Worm (Caenorhabditis elegans) whole organism, L2 larva: ENCODE measurements around the gene T10G3.8.

Experiments used
- C34F6.9 ChIP-seq: fragments of 150-350 bp; optimal IDR thresholded peaks from 2 replicates; lab custom pipeline; 2014; ENCODE audit warnings: missing biosample characterization, missing genetic modification characterization
- F13H6.1 ChIP-seq: sonication (generic microtip); optimal IDR thresholded peaks from 2 replicates; lab custom pipeline; 2016; ENCODE audit warnings: missing genetic modification characterization, missing compliant biosample characterization
- R02D3.7 ChIP-seq: fragments of 150-350 bp; optimal IDR thresholded peaks from 2 replicates; lab custom pipeline; 2014; ENCODE audit warnings: missing biosample characterization, missing genetic modification characterization
- Y55F3AM.14 ChIP-seq: fragments of 200-800 bp; sonication (Bioruptor generic); optimal IDR thresholded peaks from 2 replicates; lab custom pipeline; 2018; ENCODE audit warnings: mild to moderate bottlenecking, missing genetic modification characterization, missing compliant biosample characterization
- ZK546.5 ChIP-seq: sonication (generic microtip); optimal IDR thresholded peaks from 2 replicates; lab custom pipeline; 2017; ENCODE audit warnings: missing biosample characterization, missing genetic modification characterization
- alr-1 ChIP-seq: fragments of 150-350 bp; optimal IDR thresholded peaks from 2 replicates; lab custom pipeline; 2014; ENCODE audit warnings: missing biosample characterization, missing genetic modification characterization
- aly-2 ChIP-seq: fragments of 150-350 bp; optimal IDR thresholded peaks from 2 replicates; lab custom pipeline; 2014; ENCODE audit warnings: missing biosample characterization, missing genetic modification characterization
- ama-1 ChIP-seq: fragments of 150-350 bp; optimal IDR thresholded peaks from 2 replicates; lab custom pipeline; 2018; ENCODE audit warnings: inconsistent platforms
- blmp-1 ChIP-seq: sonication (generic microtip); optimal IDR thresholded peaks from 2 replicates; lab custom pipeline; 2017; ENCODE audit warnings: missing genetic modification characterization, mild to moderate bottlenecking, missing compliant biosample characterization, antibody characterized with exemption, moderate library complexity; ENCODE audit not compliant: insufficient read depth
- ceh-16 ChIP-seq: fragments of 150-350 bp; optimal IDR thresholded peaks from 2 replicates; lab custom pipeline; 2014; ENCODE audit warnings: missing biosample characterization, missing genetic modification characterization
- ceh-82 ChIP-seq: fragments of 150-350 bp; optimal IDR thresholded peaks from 2 replicates; lab custom pipeline; 2014; ENCODE audit warnings: missing biosample characterization, missing genetic modification characterization
- crh-2 ChIP-seq: sonication (generic microtip); optimal IDR thresholded peaks from 2 replicates; lab custom pipeline; 2017; ENCODE audit warnings: missing biosample characterization, missing genetic modification characterization
- dmd-4 ChIP-seq: sonication (generic microtip); optimal IDR thresholded peaks from 2 replicates; lab custom pipeline; 2017; ENCODE audit warnings: missing biosample characterization, missing genetic modification characterization
- egl-27 ChIP-seq: sonication (generic microtip); optimal IDR thresholded peaks from 3 replicates; lab custom pipeline; 2017; ENCODE audit warnings: missing biosample characterization, missing genetic modification reagents, missing genetic modification characterization
- elt-1 ChIP-seq: fragments of 150-350 bp; optimal IDR thresholded peaks from 2 replicates; lab custom pipeline; 2014; ENCODE audit warnings: missing biosample characterization, missing genetic modification characterization
- elt-3 ChIP-seq: sonication (generic microtip); optimal IDR thresholded peaks from 2 replicates; lab custom pipeline; 2017; ENCODE audit warnings: missing biosample characterization, missing genetic modification characterization
- fos-1 ChIP-seq: fragments of 150-350 bp; optimal IDR thresholded peaks from 2 replicates; lab custom pipeline; 2014; ENCODE audit warnings: missing biosample characterization, missing genetic modification characterization
- gmeb-1 ChIP-seq: fragments of 150-350 bp; optimal IDR thresholded peaks from 2 replicates; lab custom pipeline; 2014; ENCODE audit warnings: missing biosample characterization, missing genetic modification characterization
- lin-11 ChIP-seq: fragments of 150-350 bp; sonication (generic microtip); optimal IDR thresholded peaks from 2 replicates; lab custom pipeline; 2014; ENCODE audit warnings: missing biosample characterization, missing genetic modification characterization, inconsistent platforms, mixed read lengths
- lin-13 ChIP-seq: fragments of 150-350 bp; optimal IDR thresholded peaks from 2 replicates; lab custom pipeline; 2014; ENCODE audit warnings: missing biosample characterization, missing genetic modification reagents, missing genetic modification characterization
- lin-39 ChIP-seq: fragments of 150-350 bp; optimal IDR thresholded peaks from 2 replicates; lab custom pipeline; 2014; ENCODE audit warnings: missing biosample characterization, missing genetic modification reagents, missing genetic modification characterization
- lsy-2 ChIP-seq, 2 experiments: fragments of 150-350 bp in 1 of 2; sonication (generic microtip) in 1 of 2; optimal IDR thresholded peaks; 2 replicates each; lab custom pipeline; 2014 to 2017; ENCODE audit warnings: missing biosample characterization in 2 of 2, missing genetic modification characterization in 2 of 2
- mab-5 ChIP-seq: fragments of 150-350 bp; optimal IDR thresholded peaks from 2 replicates; lab custom pipeline; 2014; ENCODE audit warnings: missing biosample characterization, missing genetic modification characterization
- mbf-1 ChIP-seq: sonication (generic microtip); optimal IDR thresholded peaks from 2 replicates; lab custom pipeline; 2017; ENCODE audit warnings: missing biosample characterization, missing genetic modification characterization
- mdl-1 ChIP-seq, 2 experiments: fragments of 150-350 bp in 1 of 2; sonication (generic microtip) in 1 of 2; optimal IDR thresholded peaks; 2 replicates each; lab custom pipeline; 2017; ENCODE audit warnings: missing biosample characterization in 2 of 2, missing genetic modification characterization in 2 of 2
- nhr-10 ChIP-seq: sonication (generic microtip); optimal IDR thresholded peaks from 2 replicates; lab custom pipeline; 2017; ENCODE audit warnings: missing biosample characterization, missing genetic modification characterization
- nhr-11 ChIP-seq: fragments of 150-350 bp; optimal IDR thresholded peaks from 2 replicates; lab custom pipeline; 2014; ENCODE audit warnings: missing biosample characterization, missing genetic modification characterization
- nhr-12 ChIP-seq: fragments of 150-350 bp; optimal IDR thresholded peaks from 2 replicates; lab custom pipeline; 2014; ENCODE audit warnings: missing biosample characterization, missing genetic modification characterization
- nhr-129 ChIP-seq: fragments of 150-350 bp; optimal IDR thresholded peaks from 2 replicates; lab custom pipeline; 2014; ENCODE audit warnings: missing biosample characterization, missing genetic modification characterization
- nhr-21 ChIP-seq: fragments of 150-350 bp; optimal IDR thresholded peaks from 2 replicates; lab custom pipeline; 2014; ENCODE audit warnings: missing biosample characterization, missing genetic modification characterization
- nhr-23 ChIP-seq: fragments of 150-350 bp; optimal IDR thresholded peaks from 2 replicates; lab custom pipeline; 2014; ENCODE audit warnings: missing biosample characterization, missing genetic modification reagents, missing genetic modification characterization
- nhr-237 ChIP-seq: fragments of 150-350 bp; optimal IDR thresholded peaks from 2 replicates; lab custom pipeline; 2014; ENCODE audit warnings: missing biosample characterization, missing genetic modification characterization
- nhr-25 ChIP-seq: fragments of 150-350 bp; sonication (generic microtip); optimal IDR thresholded peaks from 3 replicates; lab custom pipeline; 2014; ENCODE audit warnings: missing biosample characterization, missing genetic modification characterization
- nhr-6 ChIP-seq: fragments of 150-350 bp; optimal IDR thresholded peaks from 2 replicates; lab custom pipeline; 2014; ENCODE audit warnings: missing biosample characterization, missing genetic modification characterization
- nhr-77 ChIP-seq: fragments of 150-350 bp; optimal IDR thresholded peaks from 2 replicates; lab custom pipeline; 2014; ENCODE audit warnings: missing biosample characterization, missing genetic modification characterization
- peb-1 ChIP-seq: fragments of 150-350 bp; optimal IDR thresholded peaks from 2 replicates; lab custom pipeline; 2014; ENCODE audit warnings: missing biosample characterization, missing genetic modification characterization
- sem-4 ChIP-seq: fragments of 150-350 bp; optimal IDR thresholded peaks from 2 replicates; lab custom pipeline; 2014; ENCODE audit warnings: missing biosample characterization, missing genetic modification reagents, missing genetic modification characterization
- skn-1 ChIP-seq: sonication (generic microtip); optimal IDR thresholded peaks from 2 replicates; lab custom pipeline; 2017; ENCODE audit warnings: missing biosample characterization, missing genetic modification characterization
- sma-3 ChIP-seq: sonication (generic microtip); optimal IDR thresholded peaks from 2 replicates; lab custom pipeline; 2016; ENCODE audit warnings: missing genetic modification reagents, missing genetic modification characterization, missing compliant biosample characterization
- sma-9 ChIP-seq, 2 experiments: fragments of 150-350 bp in 1 of 2; sonication (generic microtip) in 1 of 2; optimal IDR thresholded peaks; 2 replicates each; lab custom pipeline; 2014 to 2016; ENCODE audit warnings: missing genetic modification characterization in 2 of 2, mild to moderate bottlenecking in 1 of 2, missing biosample characterization in 1 of 2, missing compliant biosample characterization in 1 of 2, missing genetic modification reagents in 1 of 2, moderate library complexity in 1 of 2
- snpc-4 ChIP-seq: fragments of 150-350 bp; optimal IDR thresholded peaks from 2 replicates; lab custom pipeline; 2014; ENCODE audit warnings: missing biosample characterization, missing genetic modification characterization
- unc-39 ChIP-seq: fragments of 150-350 bp; optimal IDR thresholded peaks from 2 replicates; lab custom pipeline; 2014; ENCODE audit warnings: missing biosample characterization, missing genetic modification characterization
- unc-55 ChIP-seq: fragments of 150-350 bp; sonication (generic microtip); optimal IDR thresholded peaks from 3 replicates; lab custom pipeline; 2014; ENCODE audit warnings: missing biosample characterization, missing genetic modification reagents, missing genetic modification characterization
- unc-62 ChIP-seq: fragments of 150-350 bp; optimal IDR thresholded peaks from 2 replicates; lab custom pipeline; 2014; ENCODE audit warnings: missing biosample characterization, missing genetic modification reagents, missing genetic modification characterization
- zag-1 ChIP-seq: fragments of 150-350 bp; optimal IDR thresholded peaks from 2 replicates; lab custom pipeline; 2014; ENCODE audit warnings: missing biosample characterization, missing genetic modification characterization
- ztf-1 ChIP-seq: fragments of 200-800 bp; sonication (Bioruptor generic); conservative IDR thresholded peaks from 2 replicates; pipeline ENCODE4 v1.3.6; 2022; ENCODE audit warnings: missing genetic modification characterization, missing compliant biosample characterization
- ztf-11 ChIP-seq: sonication (generic microtip); optimal IDR thresholded peaks from 2 replicates; lab custom pipeline; 2017; ENCODE audit warnings: missing biosample characterization, missing genetic modification characterization
- ztf-4 ChIP-seq: fragments of 150-350 bp; optimal IDR thresholded peaks from 2 replicates; lab custom pipeline; 2014; ENCODE audit warnings: missing biosample characterization, missing genetic modification characterization

Gene T10G3.8

DNA sequence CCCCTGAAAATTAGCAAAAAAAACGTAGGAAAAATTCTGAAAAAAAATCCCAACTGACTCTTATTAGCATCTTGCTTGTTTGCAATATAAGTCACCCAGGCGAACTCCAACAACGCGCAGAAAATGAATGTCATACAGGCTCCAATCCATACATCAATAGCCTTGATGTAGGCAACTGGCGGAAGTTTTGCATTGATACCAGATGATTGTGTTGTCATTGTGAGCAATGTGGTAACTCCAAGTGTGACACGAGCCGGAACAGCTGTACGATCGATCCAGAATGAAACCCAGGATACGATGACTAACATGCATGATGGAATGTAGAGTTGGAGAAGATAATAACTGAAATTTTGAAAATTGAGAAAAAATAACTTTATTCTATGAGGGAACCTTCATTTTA is 23.0 kb upstream of the T10G3.8 start:
- TF ChIP-seq C34F6.9 (tag; lab: Kevin White, UChicago) (no peak), lin-13 (GFP tag; lab: Kevin White, UChicago) (no peak), ZK546.5 (no peak), R02D3.7 (tag; lab: Kevin White, UChicago) (no peak), sem-4 (no peak), ztf-11 (tag; lab: Kevin White, UChicago) (no peak)

ce11 chrV:13497322-13497847 is 21.1 kb upstream of the T10G3.8 start, which contains the start of the genes eea-1 and gut-2:
Gene eea-1 (minus strand): TSS chrV:13497372.
Gene gut-2 (plus strand): TSS chrV:13497690.
- TF ChIP-seq fos-1 (tag; lab: Kevin White, UChicago) (peak; percentile 56), ama-1 (lab: Kevin White, UChicago) (no peak), peb-1 (no peak), unc-62 (GFP tag; lab: Kevin White, UChicago) (no peak), elt-1 (no peak), dmd-4 (no peak), nhr-11 (tag; lab: Kevin White, UChicago) (no peak), skn-1 (tag; lab: Kevin White, UChicago) (no peak), sma-3 (GFP tag; lab: Kevin White, UChicago) (peak; percentile 67), C34F6.9 (tag; lab: Kevin White, UChicago) (peak; percentile 86), nhr-77 (tag; lab: Kevin White, UChicago) (no peak), ceh-82 (tag; lab: Kevin White, UChicago) (no peak), nhr-25 (tag; lab: Kevin White, UChicago) (peak; percentile 77), zag-1 (no peak), unc-39 (tag; lab: Kevin White, UChicago) (no peak), R02D3.7 (tag; lab: Kevin White, UChicago) (no peak), mbf-1 (tag; lab: Kevin White, UChicago) (no peak), lin-13 (GFP tag; lab: Kevin White, UChicago) (peak; percentile 51), lin-11 (peak; percentile 15), lsy-2 (tag; optimal IDR thresholded peaks at IDR 0.05; lab: Kevin White, UChicago) (peak; percentile 29 to 76), Y55F3AM.14 (GFP tag; lab: Kevin White, UChicago) (no peak), mdl-1 (tag; optimal IDR thresholded peaks at IDR 0.05; lab: Kevin White, UChicago) (no peak), ztf-11 (tag; lab: Kevin White, UChicago) (no peak), nhr-237 (tag; lab: Kevin White, UChicago) (no peak), ceh-16 (tag; lab: Kevin White, UChicago) (no peak), unc-55 (GFP tag; lab: Kevin White, UChicago) (peak; percentile 72), ztf-1 (no peak), ZK546.5 (no peak), crh-2 (tag; lab: Kevin White, UChicago) (peak; percentile 61), nhr-129 (tag; lab: Kevin White, UChicago) (peak; percentile 56), elt-3 (tag; lab: Kevin White, UChicago) (no peak), nhr-23 (tag; lab: Kevin White, UChicago) (no peak), ztf-4 (tag; lab: Kevin White, UChicago) (peak; percentile 21), aly-2 (tag; lab: Kevin White, UChicago) (no peak), egl-27 (tag; lab: Kevin White, UChicago) (peak; percentile 20), nhr-21 (peak; percentile 72), nhr-12 (tag; lab: Kevin White, UChicago) (no peak), alr-1 (tag; lab: Kevin White, UChicago) (no peak), nhr-10 (tag; lab: Kevin White, UChicago) (no peak), sma-9 (GFP tag; optimal IDR thresholded peaks at IDR 0.05; lab: Kevin White, UChicago) (peak; percentile 76), sma-9 (tag; optimal IDR thresholded peaks at IDR 0.05; lab: Kevin White, UChicago) (no peak), snpc-4 (tag; lab: Kevin White, UChicago) (peak; percentile 54), nhr-6 (tag; lab: Kevin White, UChicago) (no peak), blmp-1 (tag; lab: Kevin White, UChicago) (no peak), gmeb-1 (tag; lab: Kevin White, UChicago) (peak; percentile 42), lin-39 (tag; lab: Kevin White, UChicago) (no peak), F13H6.1 (tag; lab: Kevin White, UChicago) (peak; percentile 81), mab-5 (tag; lab: Kevin White, UChicago) (peak; percentile 58)
